Fruit fly (Drosophila melanogaster): ENCODE results near the gene Ku80.

dm6 chr2L:15812041-15812440 is 41.1 kb upstream of the Ku80 start, which contains the start of gene CG42876:
- TF ChIP-seq CG32006 (GFP tag; optimal IDR thresholded peaks at IDR 0.05) (no peak), Smox (GFP tag; optimal IDR thresholded peaks at IDR 0.05) (no peak), Lpt (GFP tag; optimal IDR thresholded peaks at IDR 0.05) (no peak)

Measured in whole organism, prepupa.